Fruit fly (Drosophila melanogaster) whole organism, embryonic: Measurements from ENCODE around the gene JMJD5.
A peak's percentile ranks its signal among the peaks of the same experiment; 100 is the strongest.

Experiments
- Abd-B ChIP-seq: fragments of 200-800 bp; sonication (Bioruptor generic); optimal IDR thresholded peaks from 2 replicates; lab custom pipeline; 2018; ENCODE audit warnings: missing biosample characterization, mild to moderate bottlenecking, missing genetic modification characterization, moderate library complexity
- Blimp-1 ChIP-seq: fragments of 200-800 bp; sonication (Bioruptor generic); optimal IDR thresholded peaks from 3 replicates; lab custom pipeline; 2018; ENCODE audit warnings: missing biosample characterization, missing genetic modification characterization, mild to moderate bottlenecking, moderate library complexity, missing genetic modification reagents
- CG10543 ChIP-seq: fragments of 200-800 bp; sonication (Bioruptor generic); optimal IDR thresholded peaks from 3 replicates; lab custom pipeline; 2017; ENCODE audit warnings: missing biosample characterization, mild to moderate bottlenecking, missing genetic modification characterization, moderate library complexity
- CG11398 ChIP-seq: fragments of 200-800 bp; sonication (Bioruptor generic); optimal IDR thresholded peaks from 2 replicates; lab custom pipeline; 2016; ENCODE audit warnings: missing biosample characterization, missing genetic modification characterization
- CG11504 ChIP-seq: fragments of 200-800 bp; sonication (Bioruptor generic); optimal IDR thresholded peaks from 3 replicates; lab custom pipeline; 2019; ENCODE audit warnings: missing biosample characterization, mild to moderate bottlenecking, missing genetic modification characterization, moderate library complexity
- CG12236 ChIP-seq: fragments of 200-800 bp; sonication (Bioruptor generic); optimal IDR thresholded peaks from 2 replicates; lab custom pipeline; 2016; ENCODE audit warnings: missing biosample characterization, missing genetic modification characterization
- CG12659 ChIP-seq: fragments of 200-800 bp; sonication (Bioruptor generic); optimal IDR thresholded peaks from 3 replicates; lab custom pipeline; 2017; ENCODE audit warnings: mild to moderate bottlenecking, missing biosample characterization, missing genetic modification reagents, missing genetic modification characterization
- CG1647 ChIP-seq: fragments of 200-800 bp; sonication (Bioruptor generic); optimal IDR thresholded peaks from 3 replicates; lab custom pipeline; 2016; ENCODE audit warnings: missing biosample characterization, missing genetic modification characterization
- CG16779 ChIP-seq: fragments of 200-800 bp; sonication (Bioruptor generic); IDR thresholded peaks from 2 replicates; pipeline ENCODE4 v1.3.6; 2022; ENCODE audit warnings: missing biosample characterization, missing genetic modification characterization
- CG16815 ChIP-seq: fragments of 200-800 bp; sonication (Bioruptor generic); optimal IDR thresholded peaks from 3 replicates; lab custom pipeline; 2017; ENCODE audit warnings: missing biosample characterization, mild to moderate bottlenecking, missing genetic modification characterization
- CG3838 ChIP-seq: fragments of 200-800 bp; sonication (Bioruptor generic); optimal IDR thresholded peaks from 3 replicates; lab custom pipeline; 2016; ENCODE audit warnings: missing biosample characterization, missing genetic modification characterization
- CG3995 ChIP-seq: fragments of 200-800 bp; sonication (Bioruptor generic); optimal IDR thresholded peaks from 3 replicates; lab custom pipeline; 2016; ENCODE audit warnings: missing biosample characterization, missing genetic modification characterization
- CG4424 ChIP-seq: fragments of 200-800 bp; sonication (Bioruptor generic); optimal IDR thresholded peaks from 3 replicates; lab custom pipeline; 2016; ENCODE audit warnings: missing biosample characterization, missing genetic modification characterization
- CG4707 ChIP-seq: fragments of 200-800 bp; sonication (Bioruptor generic); optimal IDR thresholded peaks from 2 replicates; lab custom pipeline; 2018; ENCODE audit warnings: missing biosample characterization, mild to moderate bottlenecking, missing genetic modification characterization, moderate library complexity
- CG6654 ChIP-seq: fragments of 200-800 bp; sonication (Bioruptor generic); optimal IDR thresholded peaks from 2 replicates; lab custom pipeline; 2017; ENCODE audit warnings: missing biosample characterization, mild to moderate bottlenecking, missing genetic modification characterization
- CG6683 ChIP-seq: fragments of 200-800 bp; sonication (Bioruptor generic); optimal IDR thresholded peaks from 2 replicates; lab custom pipeline; 2017; ENCODE audit warnings: missing biosample characterization, mild to moderate bottlenecking, missing genetic modification characterization, missing genetic modification reagents
- CTCF ChIP-seq: fragments of 200-800 bp; sonication (Bioruptor generic); optimal IDR thresholded peaks from 2 replicates; lab custom pipeline; 2017; ENCODE audit warnings: missing biosample characterization, mild to moderate bottlenecking, missing genetic modification characterization, moderate library complexity
- Dek ChIP-seq: fragments of 200-800 bp; sonication (Bioruptor generic); optimal IDR thresholded peaks from 3 replicates; lab custom pipeline; 2019; ENCODE audit warnings: missing biosample characterization, mild to moderate bottlenecking, missing genetic modification characterization, moderate library complexity
- E2f1 ChIP-seq: fragments of 200-800 bp; sonication (Bioruptor generic); IDR thresholded peaks from 2 replicates; pipeline ENCODE4 v1.3.6; 2022; ENCODE audit warnings: missing biosample characterization, missing genetic modification characterization
- Ets65A ChIP-seq: fragments of 200-800 bp; sonication (Bioruptor generic); peaks from one replicate; lab custom pipeline; 2016; ENCODE audit warnings: missing biosample characterization, missing genetic modification characterization
- Gug ChIP-seq: fragments of 200-800 bp; sonication (Bioruptor generic); IDR thresholded peaks from 4 replicates; pipeline ENCODE4 v1.3.6; 2022; ENCODE audit warnings: missing biosample characterization, missing genetic modification characterization
- Hr78 ChIP-seq, 2 experiments: fragments of 200-800 bp in 1 of 2; fragments of >200 bp in 1 of 2; sonication (Bioruptor generic) in 1 of 2; optimal IDR thresholded peaks; 2 replicates each; lab custom pipeline; 2017 to 2019; ENCODE audit warnings: missing biosample characterization in 2 of 2, missing genetic modification characterization in 2 of 2, mild to moderate bottlenecking in 1 of 2, moderate library complexity in 1 of 2
- Hsf ChIP-seq: fragments of 200-800 bp; sonication (Bioruptor generic); optimal IDR thresholded peaks from 3 replicates; lab custom pipeline; 2016; ENCODE audit warnings: missing biosample characterization, missing genetic modification characterization
- Meics ChIP-seq: fragments of 200-800 bp; sonication (Bioruptor generic); optimal IDR thresholded peaks from 2 replicates; lab custom pipeline; 2017; ENCODE audit warnings: missing biosample characterization, mild to moderate bottlenecking, missing genetic modification characterization
- NC2α ChIP-seq: fragments of 200-800 bp; sonication (Bioruptor generic); optimal IDR thresholded peaks from 2 replicates; lab custom pipeline; 2016; ENCODE audit warnings: missing biosample characterization, missing genetic modification characterization
- Pdp1 ChIP-seq, 2 experiments: fragments of 200-800 bp; sonication (Bioruptor generic); optimal IDR thresholded peaks; 3 replicates each; lab custom pipeline; 2016; ENCODE audit warnings: missing biosample characterization in 2 of 2, missing genetic modification characterization in 2 of 2, mild to moderate bottlenecking in 1 of 2, moderate library complexity in 1 of 2
- Rfx ChIP-seq: fragments of 200-800 bp; sonication (Bioruptor generic); IDR thresholded peaks from 2 replicates; pipeline ENCODE4 v1.3.6; 2022; ENCODE audit warnings: missing biosample characterization, missing genetic modification characterization
- Sox100B ChIP-seq: fragments of 200-800 bp; sonication (Bioruptor generic); optimal IDR thresholded peaks from 3 replicates; lab custom pipeline; 2018; ENCODE audit warnings: missing biosample characterization, mild to moderate bottlenecking, missing genetic modification characterization
- Tbp ChIP-seq: fragments of >200 bp; optimal IDR thresholded peaks from 2 replicates; lab custom pipeline; 2018; ENCODE audit warnings: missing biosample characterization, missing genetic modification characterization
- cad ChIP-seq: fragments of >200 bp; optimal IDR thresholded peaks from 2 replicates; lab custom pipeline; 2017; ENCODE audit warnings: missing biosample characterization, missing genetic modification characterization
- ci ChIP-seq: fragments of 200-800 bp; sonication (Bioruptor generic); IDR thresholded peaks from 3 replicates; pipeline ENCODE4 v1.3.6; 2022; ENCODE audit warnings: missing biosample characterization, missing genetic modification characterization
- corto ChIP-seq: fragments of 200-800 bp; sonication (Bioruptor generic); optimal IDR thresholded peaks from 2 replicates; lab custom pipeline; 2016; ENCODE audit warnings: missing biosample characterization, mild to moderate bottlenecking, missing genetic modification characterization, moderate library complexity
- crol ChIP-seq: fragments of 200-800 bp; sonication (Bioruptor generic); IDR thresholded peaks from 2 replicates; pipeline ENCODE4 v1.3.6; 2022; ENCODE audit warnings: missing biosample characterization, missing genetic modification characterization
- dm ChIP-seq: fragments of 200-800 bp; sonication (Bioruptor generic); optimal IDR thresholded peaks from 3 replicates; lab custom pipeline; 2016; ENCODE audit warnings: missing biosample characterization, missing genetic modification characterization
- ewg ChIP-seq: fragments of 200-800 bp; sonication (Bioruptor generic); optimal IDR thresholded peaks from 3 replicates; lab custom pipeline; 2017; ENCODE audit warnings: mild to moderate bottlenecking, missing biosample characterization, missing genetic modification reagents, missing genetic modification characterization
- fu2 ChIP-seq: fragments of 200-800 bp; sonication (Bioruptor generic); optimal IDR thresholded peaks from 2 replicates; lab custom pipeline; 2016; ENCODE audit warnings: missing biosample characterization, missing genetic modification characterization
- grn ChIP-seq: fragments of 200-800 bp; sonication (Bioruptor generic); optimal IDR thresholded peaks from 3 replicates; lab custom pipeline; 2017; ENCODE audit warnings: missing biosample characterization, missing genetic modification characterization
- hb ChIP-seq: fragments of 200-800 bp; sonication (Bioruptor generic); IDR thresholded peaks from 3 replicates; pipeline ENCODE4 v1.3.6; 2022; ENCODE audit warnings: missing biosample characterization, missing genetic modification characterization; ENCODE audit not compliant: partially characterized antibody
- her ChIP-seq: fragments of 200-800 bp; sonication (Bioruptor generic); optimal IDR thresholded peaks from 2 replicates; lab custom pipeline; 2016; ENCODE audit warnings: missing biosample characterization, missing genetic modification characterization
- ind ChIP-seq: fragments of 200-800 bp; sonication (Bioruptor generic); optimal IDR thresholded peaks from 3 replicates; lab custom pipeline; 2016; ENCODE audit warnings: missing biosample characterization, missing genetic modification characterization
- kah ChIP-seq: fragments of 200-800 bp; sonication (Bioruptor generic); optimal IDR thresholded peaks from 2 replicates; lab custom pipeline; 2018; ENCODE audit warnings: missing biosample characterization, mild to moderate bottlenecking, missing genetic modification characterization
- kay ChIP-seq: fragments of 200-800 bp; sonication (Bioruptor generic); optimal IDR thresholded peaks from 2 replicates; lab custom pipeline; 2016; ENCODE audit warnings: missing biosample characterization, missing genetic modification characterization
- ken ChIP-seq: fragments of 200-800 bp; sonication (Bioruptor generic); IDR thresholded peaks from 3 replicates; pipeline ENCODE4 v1.3.6; 2022; ENCODE audit warnings: missing biosample characterization, missing genetic modification characterization
- lilli ChIP-seq: fragments of 200-800 bp; sonication (Bioruptor generic); optimal IDR thresholded peaks from 3 replicates; lab custom pipeline; 2016; ENCODE audit warnings: missing biosample characterization, missing genetic modification characterization
- maf-S ChIP-seq: fragments of 200-800 bp; sonication (Bioruptor generic); optimal IDR thresholded peaks from 2 replicates; lab custom pipeline; 2016; ENCODE audit warnings: missing biosample characterization, missing genetic modification characterization
- oc ChIP-seq: fragments of 200-800 bp; sonication (Bioruptor generic); optimal IDR thresholded peaks from 2 replicates; lab custom pipeline; 2018; ENCODE audit warnings: missing biosample characterization, mild to moderate bottlenecking, missing genetic modification characterization, moderate library complexity
- pho ChIP-seq: fragments of 200-800 bp; sonication (Bioruptor generic); optimal IDR thresholded peaks from 2 replicates; lab custom pipeline; 2016; ENCODE audit warnings: missing biosample characterization, missing genetic modification characterization
- seq ChIP-seq: fragments of 200-800 bp; sonication (Bioruptor generic); IDR thresholded peaks from 2 replicates; pipeline ENCODE4 v1.3.6; 2022; ENCODE audit warnings: missing biosample characterization, missing genetic modification characterization
- sna ChIP-seq: fragments of 200-800 bp; sonication (Bioruptor generic); IDR thresholded peaks from 2 replicates; pipeline ENCODE4 v1.3.6; 2022; ENCODE audit warnings: missing biosample characterization, missing genetic modification characterization; ENCODE audit not compliant: partially characterized antibody
- trem ChIP-seq: fragments of 200-800 bp; optimal IDR thresholded peaks from 3 replicates; lab custom pipeline; 2019; ENCODE audit warnings: missing biosample characterization, mild to moderate bottlenecking, missing genetic modification characterization, moderate library complexity
- trh ChIP-seq: fragments of 200-800 bp; sonication (Bioruptor generic); optimal IDR thresholded peaks from 2 replicates; lab custom pipeline; 2016; ENCODE audit warnings: missing biosample characterization, missing genetic modification characterization
- wdn ChIP-seq: fragments of 200-800 bp; sonication (Bioruptor generic); IDR thresholded peaks from 2 replicates; pipeline ENCODE4 v1.3.6; 2022; ENCODE audit warnings: missing biosample characterization, missing genetic modification characterization

Gene JMJD5

dm6 chr3L:821951-822350, 19.2 kb downstream of the JMJD5 start (continued):
- TF ChIP-seq Abd-B (GFP tag; lab: Kevin White, UChicago), result no peak
- TF ChIP-seq NC2α (GFP tag; lab: Kevin White, UChicago), result no peak
- TF ChIP-seq Sox100B (GFP tag; lab: Kevin White, UChicago), result peak; percentile 84
- no peak for TF ChIP-seq grn (GFP tag; lab: Kevin White, UChicago)
- no peak for TF ChIP-seq cad (GFP tag; lab: Kevin White, UChicago)
- TF ChIP-seq Rfx, result peak; percentile 77
- TF ChIP-seq her (GFP tag; lab: Kevin White, UChicago), result no peak
- peak; percentile 79 for TF ChIP-seq CG4424
- TF ChIP-seq CG11504 (tag; lab: Kevin White, UChicago), result peak; percentile 87
- no peak for TF ChIP-seq maf-S (GFP tag; lab: Kevin White, UChicago)
- no peak for TF ChIP-seq fu2 (GFP tag; lab: Kevin White, UChicago)
- TF ChIP-seq oc (tag; lab: Kevin White, UChicago), result no peak
- no peak for TF ChIP-seq CG10543 (GFP tag; lab: Kevin White, UChicago)
- TF ChIP-seq lilli (GFP tag; lab: Kevin White, UChicago), result peak; percentile 55
- TF ChIP-seq Pdp1 (GFP tag; optimal IDR thresholded peaks at IDR 0.05; lab: Kevin White, UChicago), result peak in 1 of 2 experiments; percentile 51
- peak; percentile 73; the same call in 2 of the 3 replicates for TF ChIP-seq ken (GFP tag; lab: Robert Waterston, UW)
- TF ChIP-seq CG3838 (GFP tag; lab: Kevin White, UChicago), result no peak
- peak; percentile 28; the same call in 1 of the 2 replicates for TF ChIP-seq wdn (GFP tag; lab: Robert Waterston, UW)
- peak; percentile 10 for TF ChIP-seq kay
- no peak for TF ChIP-seq CG12236 (GFP tag; lab: Kevin White, UChicago)
- TF ChIP-seq CG16815 (GFP tag; lab: Kevin White, UChicago), result peak; percentile 15
- TF ChIP-seq ewg (GFP tag; lab: Kevin White, UChicago), result peak; percentile 46
- peak; percentile 42; the same call in 1 of the 2 replicates for TF ChIP-seq seq
- TF ChIP-seq sna (GFP tag; lab: Robert Waterston, UW), result no peak
- peak in 1 of 2 experiments; percentile 60 for TF ChIP-seq Hr78 (GFP tag; optimal IDR thresholded peaks at IDR 0.05; lab: Kevin White, UChicago)
- TF ChIP-seq trh (GFP tag; lab: Kevin White, UChicago), result no peak
- TF ChIP-seq Blimp-1 (GFP tag; lab: Kevin White, UChicago), result peak; percentile 83
- TF ChIP-seq dm (GFP tag; lab: Kevin White, UChicago), result peak; percentile 14
- TF ChIP-seq CTCF (GFP tag; lab: Kevin White, UChicago), result peak; percentile 49
- no peak for TF ChIP-seq corto
- TF ChIP-seq Hsf (GFP tag; lab: Kevin White, UChicago), result peak; percentile 53
- TF ChIP-seq kah (GFP tag; lab: Kevin White, UChicago), result peak; percentile 76
- TF ChIP-seq Gug, result peak; percentile 69
- 0 out of 2 replicates have a peak, but pooled peaks have one; percentile 16 for TF ChIP-seq crol
- TF ChIP-seq pho (GFP tag; lab: Kevin White, UChicago), result no peak
- no peak for TF ChIP-seq Ets65A (GFP tag; lab: Kevin White, UChicago)
- TF ChIP-seq CG4707 (GFP tag; lab: Kevin White, UChicago), result peak; percentile 56
- no peak for TF ChIP-seq CG3995 (GFP tag; lab: Kevin White, UChicago)
- TF ChIP-seq Tbp (GFP tag; lab: Kevin White, UChicago), result no peak
- no peak for TF ChIP-seq CG16779 (GFP tag; lab: Robert Waterston, UW)
- peak; percentile 68 for TF ChIP-seq E2f1
- peak; percentile 44 for TF ChIP-seq CG6683 (GFP tag; lab: Kevin White, UChicago)
- peak; percentile 73 for TF ChIP-seq trem
- peak; percentile 86 for TF ChIP-seq ci (GFP tag; lab: Robert Waterston, UW)
- peak; percentile 48 for TF ChIP-seq Dek (tag; lab: Kevin White, UChicago)
- TF ChIP-seq Meics (GFP tag; lab: Kevin White, UChicago), result peak; percentile 64
- peak; percentile 41 for TF ChIP-seq CG6654 (GFP tag; lab: Kevin White, UChicago)
- TF ChIP-seq CG12659 (GFP tag; lab: Kevin White, UChicago), result peak; percentile 40
- TF ChIP-seq ind, result peak; percentile 70
- peak; percentile 13 for TF ChIP-seq CG11398 (GFP tag; lab: Kevin White, UChicago)
- TF ChIP-seq CG1647 (GFP tag; lab: Kevin White, UChicago), result peak; percentile 20
- TF ChIP-seq hb (GFP tag; lab: Robert Waterston, UW), result no peak
